Fruit fly (Drosophila melanogaster) whole organism, prepupa: ENCODE data around the gene nxf4.
A peak's percentile ranks its signal among the peaks of the same experiment; 100 is the strongest.

Experiments used
- Blimp-1 ChIP-seq: fragments of 200-800 bp; sonication (Bioruptor generic); optimal IDR thresholded peaks from 3 replicates; lab custom pipeline; 2017; ENCODE audit warnings: missing biosample characterization, missing genetic modification characterization, mild to moderate bottlenecking, moderate library complexity, missing genetic modification reagents
- CG10631 ChIP-seq: fragments of 200-800 bp; sonication (Bioruptor generic); optimal IDR thresholded peaks from 2 replicates; lab custom pipeline; 2016; ENCODE audit warnings: missing biosample characterization, missing genetic modification characterization
- CG10669 ChIP-seq: fragments of 200-800 bp; sonication (Bioruptor generic); optimal IDR thresholded peaks from 3 replicates; lab custom pipeline; 2018; ENCODE audit warnings: missing biosample characterization, mild to moderate bottlenecking, missing genetic modification characterization, moderate library complexity
- CG11294 ChIP-seq: fragments of 200-800 bp; sonication (Bioruptor generic); IDR thresholded peaks from 2 replicates; pipeline ENCODE4 v1.3.6; 2022; ENCODE audit warnings: missing biosample characterization, missing genetic modification characterization
- CG11762 ChIP-seq: fragments of 200-800 bp; sonication (Bioruptor generic); optimal IDR thresholded peaks from 3 replicates; lab custom pipeline; 2016; ENCODE audit warnings: missing biosample characterization, missing genetic modification characterization; ENCODE audit not compliant: insufficient read depth
- CG11902 ChIP-seq: fragments of 200-800 bp; sonication (Bioruptor generic); optimal IDR thresholded peaks from 3 replicates; lab custom pipeline; 2016; ENCODE audit warnings: missing biosample characterization, missing genetic modification characterization
- CG1621 ChIP-seq: fragments of 200-800 bp; sonication (Bioruptor generic); optimal IDR thresholded peaks from 3 replicates; lab custom pipeline; 2018; ENCODE audit warnings: missing biosample characterization, mild to moderate bottlenecking, missing genetic modification characterization
- CG16779 ChIP-seq: fragments of 200-800 bp; sonication (Bioruptor generic); optimal IDR thresholded peaks from 3 replicates; lab custom pipeline; 2017; ENCODE audit warnings: missing biosample characterization, mild to moderate bottlenecking, missing genetic modification characterization
- CG34406 ChIP-seq: fragments of 200-800 bp; sonication (Bioruptor generic); optimal IDR thresholded peaks from 3 replicates; lab custom pipeline; 2016; ENCODE audit warnings: missing biosample characterization, missing genetic modification characterization
- CG3919 ChIP-seq: fragments of 200-800 bp; sonication (Bioruptor generic); optimal IDR thresholded peaks from 3 replicates; lab custom pipeline; 2016; ENCODE audit warnings: missing biosample characterization, missing genetic modification characterization
- CG4318 ChIP-seq: fragments of 200-800 bp; sonication (Bioruptor generic); optimal IDR thresholded peaks from 3 replicates; lab custom pipeline; 2017; ENCODE audit warnings: missing biosample characterization, mild to moderate bottlenecking, missing genetic modification characterization
- CG6276 ChIP-seq: fragments of 200-800 bp; sonication (Bioruptor generic); optimal IDR thresholded peaks from 2 replicates; lab custom pipeline; 2017; ENCODE audit warnings: missing biosample characterization, mild to moderate bottlenecking, missing genetic modification characterization
- CG6792 ChIP-seq: fragments of 200-800 bp; sonication (Bioruptor generic); optimal IDR thresholded peaks from 3 replicates; lab custom pipeline; 2016; ENCODE audit warnings: missing biosample characterization, missing genetic modification characterization
- CG6808 ChIP-seq: fragments of 200-800 bp; sonication (Bioruptor generic); optimal IDR thresholded peaks from 3 replicates; lab custom pipeline; 2017; ENCODE audit warnings: missing biosample characterization, missing genetic modification characterization, mild to moderate bottlenecking, moderate library complexity, missing genetic modification reagents
- CG7368 ChIP-seq: fragments of 200-800 bp; sonication (Bioruptor generic); optimal IDR thresholded peaks from 3 replicates; lab custom pipeline; 2016; ENCODE audit warnings: missing biosample characterization, missing genetic modification characterization
- CG8119 ChIP-seq: fragments of 200-800 bp; sonication (Bioruptor generic); IDR thresholded peaks from 3 replicates; pipeline ENCODE4 v1.3.6; 2022; ENCODE audit warnings: missing biosample characterization, missing genetic modification characterization
- CG8319 ChIP-seq: fragments of 200-800 bp; sonication (Bioruptor generic); optimal IDR thresholded peaks from 3 replicates; lab custom pipeline; 2016; ENCODE audit warnings: missing biosample characterization, missing genetic modification characterization
- CG8632 ChIP-seq: fragments of 200-800 bp; sonication (Bioruptor generic); optimal IDR thresholded peaks from 3 replicates; lab custom pipeline; 2016; ENCODE audit warnings: missing biosample characterization, missing genetic modification characterization
- Eip75B ChIP-seq: fragments of 200-800 bp; sonication (Bioruptor generic); optimal IDR thresholded peaks from 3 replicates; lab custom pipeline; 2016; ENCODE audit warnings: missing biosample characterization, missing genetic modification characterization
- Ets21C ChIP-seq: fragments of 200-800 bp; sonication (Bioruptor generic); optimal IDR thresholded peaks from 3 replicates; lab custom pipeline; 2016; ENCODE audit warnings: missing biosample characterization, missing genetic modification characterization
- Gug ChIP-seq: fragments of 200-800 bp; sonication (Bioruptor generic); IDR thresholded peaks from 2 replicates; pipeline ENCODE4 v1.3.6; 2022; ENCODE audit warnings: missing biosample characterization, missing genetic modification characterization
- Lpt ChIP-seq: fragments of 200-800 bp; sonication (Bioruptor generic); optimal IDR thresholded peaks from 3 replicates; lab custom pipeline; 2016; ENCODE audit warnings: missing biosample characterization, missing genetic modification characterization
- Met ChIP-seq: fragments of 200-800 bp; sonication (Bioruptor generic); optimal IDR thresholded peaks from 3 replicates; lab custom pipeline; 2016; ENCODE audit warnings: missing biosample characterization, missing genetic modification characterization
- OdsH ChIP-seq: fragments of 200-800 bp; sonication (Bioruptor generic); optimal IDR thresholded peaks from 3 replicates; lab custom pipeline; 2016; ENCODE audit warnings: missing biosample characterization, missing genetic modification characterization
- Smox ChIP-seq: fragments of 200-800 bp; sonication (Bioruptor generic); optimal IDR thresholded peaks from 3 replicates; lab custom pipeline; 2016; ENCODE audit warnings: missing biosample characterization, missing genetic modification characterization
- Sox14 ChIP-seq: fragments of 200-800 bp; sonication (Bioruptor generic); optimal IDR thresholded peaks from 3 replicates; lab custom pipeline; 2016; ENCODE audit warnings: missing biosample characterization, missing genetic modification characterization
- Sox15 ChIP-seq: fragments of 200-800 bp; sonication (Bioruptor generic); optimal IDR thresholded peaks from 3 replicates; lab custom pipeline; 2016; ENCODE audit warnings: missing biosample characterization, missing genetic modification characterization
- achi ChIP-seq: fragments of 200-800 bp; sonication (Bioruptor generic); optimal IDR thresholded peaks from 3 replicates; lab custom pipeline; 2016; ENCODE audit warnings: missing biosample characterization, missing genetic modification characterization
- acj6 ChIP-seq: fragments of 200-800 bp; sonication (Bioruptor generic); optimal IDR thresholded peaks from 3 replicates; lab custom pipeline; 2016; ENCODE audit warnings: missing biosample characterization, missing genetic modification characterization
- cyc ChIP-seq: fragments of 200-800 bp; sonication (Bioruptor generic); optimal IDR thresholded peaks from 3 replicates; lab custom pipeline; 2016; ENCODE audit warnings: missing biosample characterization, missing genetic modification characterization
- dac ChIP-seq: fragments of 200-800 bp; sonication (Bioruptor generic); optimal IDR thresholded peaks from 2 replicates; lab custom pipeline; 2017; ENCODE audit warnings: missing biosample characterization, mild to moderate bottlenecking, missing genetic modification characterization
- dsx ChIP-seq: fragments of 200-800 bp; optimal IDR thresholded peaks from 3 replicates; lab custom pipeline; 2019; ENCODE audit warnings: missing biosample characterization, mild to moderate bottlenecking, missing genetic modification characterization, moderate library complexity; ENCODE audit not compliant: poor library complexity, severe bottlenecking
- eg ChIP-seq: fragments of 200-800 bp; sonication (Bioruptor generic); IDR thresholded peaks from 3 replicates; pipeline ENCODE4 v1.3.6; 2022; ENCODE audit warnings: missing biosample characterization, missing genetic modification characterization
- esn ChIP-seq: fragments of 200-800 bp; sonication (Bioruptor generic); optimal IDR thresholded peaks from 2 replicates; lab custom pipeline; 2016; ENCODE audit warnings: missing biosample characterization, mild to moderate bottlenecking, missing genetic modification characterization, moderate library complexity
- fkh ChIP-seq: fragments of 200-800 bp; sonication (Bioruptor generic); optimal IDR thresholded peaks from 3 replicates; lab custom pipeline; 2017; ENCODE audit warnings: missing biosample characterization, mild to moderate bottlenecking, missing genetic modification characterization, moderate library complexity
- lz ChIP-seq: fragments of 200-800 bp; sonication (Bioruptor generic); optimal IDR thresholded peaks from 3 replicates; lab custom pipeline; 2016; ENCODE audit warnings: missing biosample characterization, missing genetic modification characterization
- ss ChIP-seq, 2 experiments: fragments of 200-800 bp; sonication (Bioruptor generic); optimal IDR thresholded peaks; 2 replicates in 1 of 2; 3 replicates in 1 of 2; lab custom pipeline; 2017 to 2018; ENCODE audit warnings: mild to moderate bottlenecking in 2 of 2, missing biosample characterization in 2 of 2, missing genetic modification characterization in 2 of 2, moderate library complexity in 1 of 2
- svp ChIP-seq: fragments of 200-800 bp; sonication (Bioruptor generic); peaks from one replicate; lab custom pipeline; 2016; ENCODE audit warnings: missing biosample characterization, missing genetic modification characterization

Gene nxf4

dm6 chr3R:7336454-7336853 lies 10.1 kb upstream of the nxf4 start (continued):
- TF ChIP-seq Eip75B (GFP tag; lab: Kevin White, UChicago) (peak; percentile 25), eg (GFP tag; lab: Robert Waterston, UW) (no peak), cyc (peak; percentile 16), Sox14 (peak; percentile 35), CG8632 (GFP tag; lab: Kevin White, UChicago) (peak; percentile 37), Lpt (GFP tag; lab: Kevin White, UChicago) (peak; percentile 45), esn (GFP tag; lab: Kevin White, UChicago) (peak; percentile 64), dsx (GFP tag; lab: Kevin White, UChicago) (peak; percentile 18), OdsH (GFP tag; lab: Kevin White, UChicago) (peak; percentile 44), CG11294 (GFP tag; lab: Robert Waterston, UW) (no peak), achi (GFP tag; lab: Kevin White, UChicago) (peak; percentile 26), CG6792 (GFP tag; lab: Kevin White, UChicago) (peak; percentile 30), svp (GFP tag; lab: Kevin White, UChicago) (peak; percentile 69)

dm6 chr3R:7344769-7345168 lies 1.8 kb upstream of the nxf4 start, which contains the start of gene CG31496:
TSS of gene CG31496 (plus strand) at chr3R:7345069.
- no peak for TF ChIP-seq CG11902 (GFP tag; lab: Kevin White, UChicago)
- TF ChIP-seq Sox14, result no peak
- no peak for TF ChIP-seq CG8319 (GFP tag; lab: Kevin White, UChicago)
- no peak for TF ChIP-seq CG4318 (GFP tag; lab: Kevin White, UChicago)
- TF ChIP-seq fkh (GFP tag; lab: Kevin White, UChicago), result peak; percentile 36
- TF ChIP-seq CG6808 (GFP tag; lab: Kevin White, UChicago), result no peak
- no peak for TF ChIP-seq Ets21C (GFP tag; lab: Kevin White, UChicago)
- TF ChIP-seq OdsH (GFP tag; lab: Kevin White, UChicago), result no peak

- no peak for TF ChIP-seq Smox (GFP tag; lab: Kevin White, UChicago)
- TF ChIP-seq CG6276 (GFP tag; lab: Kevin White, UChicago), result no peak
- no peak for TF ChIP-seq dac
- TF ChIP-seq lz, result no peak
- TF ChIP-seq CG34406 (GFP tag; lab: Kevin White, UChicago), result no peak
- no peak for TF ChIP-seq CG11762 (GFP tag; lab: Kevin White, UChicago)
- no peak for TF ChIP-seq CG10669 (GFP tag; lab: Kevin White, UChicago)
- TF ChIP-seq CG1621 (tag; lab: Kevin White, UChicago), result no peak
- TF ChIP-seq Sox15 (GFP tag; lab: Kevin White, UChicago), result no peak
- no peak for TF ChIP-seq Gug (GFP tag; lab: Robert Waterston, UW)
- TF ChIP-seq OdsH (GFP tag; lab: Kevin White, UChicago), result no peak
- TF ChIP-seq Blimp-1 (GFP tag; lab: Kevin White, UChicago), result no peak
- TF ChIP-seq, all 60 proteins: peak for 0
Measured at dm6 chr3R:7349452-7349851, 2.9 kb downstream of the nxf4 start, which contains the start of gene CG43290. TSS of gene CG43290 (minus strand) at chr3R:7349552.

- no peak for TF ChIP-seq dsx (GFP tag; lab: Kevin White, UChicago)
- TF ChIP-seq Smox (GFP tag; lab: Kevin White, UChicago), result no peak
- no peak for TF ChIP-seq CG6276 (GFP tag; lab: Kevin White, UChicago)
- TF ChIP-seq acj6 (GFP tag; lab: Kevin White, UChicago), result no peak
- TF ChIP-seq cyc, result no peak
- no peak for TF ChIP-seq ss (GFP tag; optimal IDR thresholded peaks at IDR 0.05; lab: Kevin White, UChicago)
- TF ChIP-seq lz, result no peak
- no peak for TF ChIP-seq CG8119 (GFP tag; lab: Robert Waterston, UW)
- TF ChIP-seq CG10631 (GFP tag; lab: Kevin White, UChicago), result no peak
- TF ChIP-seq CG7368 (GFP tag; lab: Kevin White, UChicago), result no peak
- TF ChIP-seq CG3919 (GFP tag; lab: Kevin White, UChicago), result no peak
- TF ChIP-seq CG16779, result no peak
- no peak for TF ChIP-seq CG8632 (GFP tag; lab: Kevin White, UChicago)
- no peak for TF ChIP-seq Met (GFP tag; lab: Kevin White, UChicago)
- no peak for TF ChIP-seq Gug (GFP tag; lab: Robert Waterston, UW)
Measured at dm6 chr3R:7362023-7362422, 15.5 kb downstream of the nxf4 start, which contains the start of gene CG17944. TSS of gene CG17944 (minus strand) at chr3R:7362123.
